Worm (Caenorhabditis elegans) whole organism, L1 larva: Measurements from ENCODE around the gene Y116F11B.2.

Source experiments
- C34B4.2 ChIP-seq: sonication (generic microtip); optimal IDR thresholded peaks from 2 replicates; lab custom pipeline; 2017; ENCODE audit warnings: mild to moderate bottlenecking, missing genetic modification characterization, missing compliant biosample characterization
- aly-2 ChIP-seq: fragments of 150-350 bp; optimal IDR thresholded peaks from 2 replicates; lab custom pipeline; 2014; ENCODE audit warnings: missing biosample characterization, missing genetic modification characterization
- ceh-63 ChIP-seq: fragments of 200-800 bp; sonication (Bioruptor generic); optimal IDR thresholded peaks from 2 replicates; lab custom pipeline; 2018; ENCODE audit warnings: mild to moderate bottlenecking, missing genetic modification characterization, missing compliant biosample characterization
- ceh-82 ChIP-seq, 3 experiments: fragments of 150-350 bp in 1 of 3; sonication (generic microtip) in 2 of 3; optimal IDR thresholded peaks; 2 replicates each; lab custom pipeline; 2014 to 2017; ENCODE audit warnings: missing biosample characterization in 3 of 3, missing genetic modification characterization in 3 of 3
- ceh-90 ChIP-seq: sonication (generic microtip); optimal IDR thresholded peaks from 2 replicates; lab custom pipeline; 2016; ENCODE audit warnings: missing genetic modification characterization, missing compliant biosample characterization
- dpl-1 ChIP-seq, 3 experiments: fragments of 150-350 bp in 2 of 3; sonication (generic microtip) in 1 of 3; optimal IDR thresholded peaks; 2 replicates each; lab custom pipeline; 2014 to 2017; ENCODE audit warnings: missing biosample characterization in 3 of 3, missing genetic modification characterization in 3 of 3, missing genetic modification reagents in 3 of 3
- dsc-1 ChIP-seq: sonication (generic microtip); optimal IDR thresholded peaks from 2 replicates; lab custom pipeline; 2016; ENCODE audit warnings: mild to moderate bottlenecking, missing genetic modification characterization, missing compliant biosample characterization
- elt-2 ChIP-seq: sonication (generic microtip); optimal IDR thresholded peaks from 2 replicates; lab custom pipeline; 2016; ENCODE audit warnings: missing genetic modification characterization, mild to moderate bottlenecking, inconsistent platforms, missing compliant biosample characterization, missing genetic modification reagents
- ets-5 ChIP-seq: fragments of 200-800 bp; sonication (Bioruptor generic); IDR thresholded peaks from 2 replicates; pipeline ENCODE4 v1.3.6; 2022; ENCODE audit warnings: missing genetic modification characterization, missing compliant biosample characterization
- fkh-10 ChIP-seq: sonication (generic microtip); optimal IDR thresholded peaks from 2 replicates; lab custom pipeline; 2017; ENCODE audit warnings: missing biosample characterization, missing genetic modification reagents, missing genetic modification characterization
- fkh-8 ChIP-seq: sonication (generic microtip); optimal IDR thresholded peaks from 2 replicates; lab custom pipeline; 2016; ENCODE audit warnings: mild to moderate bottlenecking, missing genetic modification characterization, missing compliant biosample characterization
- fos-1 ChIP-seq: fragments of 150-350 bp; optimal IDR thresholded peaks from 2 replicates; lab custom pipeline; 2014; ENCODE audit warnings: missing biosample characterization, missing genetic modification characterization
- hlh-17 ChIP-seq: fragments of 200-800 bp; sonication (Bioruptor generic); optimal IDR thresholded peaks from 2 replicates; lab custom pipeline; 2018; ENCODE audit warnings: missing genetic modification characterization, mild to moderate bottlenecking, missing compliant biosample characterization, moderate library complexity, borderline replicate concordance
- isw-1 ChIP-seq: fragments of 200-800 bp; sonication (Bioruptor generic); IDR thresholded peaks from 2 replicates; pipeline ENCODE4 v1.3.6; 2022; ENCODE audit warnings: missing genetic modification characterization, missing compliant biosample characterization
- jun-1 ChIP-seq: fragments of 150-350 bp; optimal IDR thresholded peaks from 2 replicates; lab custom pipeline; 2014; ENCODE audit warnings: missing biosample characterization, missing genetic modification reagents, missing genetic modification characterization
- lin-35 ChIP-seq, 2 experiments: fragments of 150-350 bp; optimal IDR thresholded peaks; 2 replicates each; lab custom pipeline; 2014; ENCODE audit warnings: missing biosample characterization in 2 of 2, missing genetic modification characterization in 2 of 2, missing genetic modification reagents in 2 of 2
- lir-3 ChIP-seq: sonication (generic microtip); optimal IDR thresholded peaks from 2 replicates; lab custom pipeline; 2016; ENCODE audit warnings: mild to moderate bottlenecking, missing genetic modification characterization, moderate library complexity, missing compliant biosample characterization; ENCODE audit not compliant: poor library complexity
- mdl-1 ChIP-seq, 2 experiments: fragments of 150-350 bp; optimal IDR thresholded peaks; 2 replicates each; lab custom pipeline; 2014 to 2017; ENCODE audit warnings: missing biosample characterization in 2 of 2, missing genetic modification characterization in 2 of 2, inconsistent platforms in 1 of 2
- mef-2 ChIP-seq: fragments of 150-350 bp; optimal IDR thresholded peaks from 2 replicates; lab custom pipeline; 2014; ENCODE audit warnings: missing biosample characterization, missing genetic modification characterization
- nhr-28 ChIP-seq: fragments of 150-350 bp; optimal IDR thresholded peaks from 2 replicates; lab custom pipeline; 2014; ENCODE audit warnings: missing biosample characterization, missing genetic modification characterization
- nhr-76 ChIP-seq: sonication (generic microtip); optimal IDR thresholded peaks from 2 replicates; lab custom pipeline; 2017; ENCODE audit warnings: missing biosample characterization, missing genetic modification characterization
- nhr-84 ChIP-seq: sonication (generic microtip); optimal IDR thresholded peaks from 2 replicates; lab custom pipeline; 2017; ENCODE audit warnings: missing biosample characterization, missing genetic modification characterization
- snu-23 ChIP-seq: sonication (generic microtip); optimal IDR thresholded peaks from 2 replicates; lab custom pipeline; 2016; ENCODE audit warnings: missing genetic modification characterization, missing compliant biosample characterization
- swsn-7 ChIP-seq: sonication (generic microtip); optimal IDR thresholded peaks from 2 replicates; lab custom pipeline; 2016; ENCODE audit warnings: missing genetic modification characterization, missing compliant biosample characterization
- unc-130 ChIP-seq: fragments of 150-350 bp; optimal IDR thresholded peaks from 2 replicates; lab custom pipeline; 2017; ENCODE audit warnings: missing biosample characterization, missing genetic modification characterization, inconsistent platforms
- unc-86 ChIP-seq: sonication (generic microtip); optimal IDR thresholded peaks from 2 replicates; lab custom pipeline; 2016; ENCODE audit warnings: missing genetic modification characterization, missing compliant biosample characterization
- vab-15 ChIP-seq: sonication (generic microtip); optimal IDR thresholded peaks from 2 replicates; lab custom pipeline; 2017; ENCODE audit warnings: missing genotype, mild to moderate bottlenecking, missing genetic modification characterization, missing compliant biosample characterization

Y116F11B.2 gene

ce11 chrV:19755260-19755659 is 45.7 kb downstream of the Y116F11B.2 start, which contains the start of gene clec-50:
TSS of gene clec-50 (minus strand) at chrV:19755368.
- TF ChIP-seq elt-2 (tag; lab: Kevin White, UChicago), result peak; percentile 65
- peak in 1 of 2 experiments; percentile 28 for TF ChIP-seq lin-35 (GFP tag; optimal IDR thresholded peaks at IDR 0.05; lab: Kevin White, UChicago)
- no peak for TF ChIP-seq swsn-7
- TF ChIP-seq aly-2 (tag; lab: Kevin White, UChicago), result no peak

ce11 chrV:19754331-19754730 is 46.6 kb downstream of the Y116F11B.2 start:
- TF ChIP-seq fkh-8, result no peak
- peak; percentile 37 for TF ChIP-seq elt-2 (tag; lab: Kevin White, UChicago)
- TF ChIP-seq nhr-84 (tag; lab: Kevin White, UChicago), result no peak
- no peak for TF ChIP-seq unc-130 (tag; lab: Kevin White, UChicago)

DNA sequence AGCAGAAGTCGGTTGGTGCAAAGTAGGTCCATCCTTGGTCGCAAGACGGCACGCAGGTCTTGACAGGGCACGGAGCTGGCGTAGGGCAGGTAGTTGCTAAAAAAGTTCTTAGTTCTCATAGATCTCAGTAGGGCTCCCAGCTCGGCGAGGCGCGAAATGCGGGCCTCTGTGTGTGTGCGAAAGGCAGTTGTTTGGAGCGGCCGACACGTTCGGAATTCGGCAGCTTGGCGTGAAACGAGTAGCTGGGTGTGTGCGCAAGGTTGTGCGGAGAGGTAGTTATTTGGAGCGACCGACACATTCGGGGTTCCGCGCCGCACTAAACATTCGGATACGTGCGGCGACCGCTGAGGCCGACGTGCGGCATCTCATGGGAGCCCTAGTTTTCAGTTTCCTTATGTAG is 48.1 kb downstream of the Y116F11B.2 start:
- TF ChIP-seq nhr-76 (tag; lab: Kevin White, UChicago) (no peak), snu-23 (GFP tag; lab: Kevin White, UChicago) (no peak), fos-1 (tag; lab: Kevin White, UChicago) (no peak), dsc-1 (tag; lab: Kevin White, UChicago) (no peak), ceh-90 (tag; lab: Kevin White, UChicago) (no peak), mdl-1 (tag; optimal IDR thresholded peaks at IDR 0.05; lab: Kevin White, UChicago) (no peak), lin-35 (GFP tag; optimal IDR thresholded peaks at IDR 0.05; lab: Kevin White, UChicago) (no peak), isw-1 (GFP tag; lab: Robert Waterston, UW) (no peak), nhr-28 (tag; lab: Kevin White, UChicago) (no peak), vab-15 (tag; lab: Kevin White, UChicago) (no peak), mef-2 (tag; lab: Kevin White, UChicago) (no peak), fkh-10 (no peak), C34B4.2 (tag; lab: Kevin White, UChicago) (no peak), ets-5 (GFP tag; lab: Robert Waterston, UW) (no peak), ceh-82 (tag; optimal IDR thresholded peaks at IDR 0.05; lab: Kevin White, UChicago) (no peak), dpl-1 (GFP tag; optimal IDR thresholded peaks at IDR 0.05; lab: Kevin White, UChicago) (no peak), jun-1 (no peak), hlh-17 (GFP tag; lab: Kevin White, UChicago) (no peak), ceh-63 (no peak), unc-86 (tag; lab: Kevin White, UChicago) (no peak)
- TF ChIP-seq, all 84 proteins: peak for 0

DNA sequence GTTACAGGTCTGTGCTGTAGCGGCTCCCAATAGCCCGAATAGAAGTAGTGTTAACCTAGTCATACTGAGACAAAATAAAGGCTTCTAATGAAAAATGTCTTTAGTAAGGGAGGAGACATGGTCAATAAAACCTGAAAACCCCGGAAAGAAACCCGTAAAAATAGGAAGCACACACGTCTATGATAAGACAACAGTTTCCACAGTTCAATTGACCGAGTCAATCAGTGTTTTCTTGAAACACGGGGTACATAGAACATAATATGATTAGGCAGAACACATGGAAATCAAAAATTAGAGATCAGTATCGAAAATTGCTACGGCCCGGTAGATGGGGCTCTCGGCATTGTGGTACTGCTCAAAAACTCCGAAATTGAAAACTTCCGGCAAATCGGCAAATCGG is 49.8 kb downstream of the Y116F11B.2 start, which contains the start of gene clec-49:
TSS of gene clec-49 (minus strand) at position 103 of the 400 bp plus-strand sequence.
- TF ChIP-seq elt-2 (tag; lab: Kevin White, UChicago), result peak; percentile 1
- no peak for TF ChIP-seq lir-3 (tag; lab: Kevin White, UChicago)
